Fruit fly (Drosophila melanogaster) whole organism, wandering third instar larva: Measurements from ENCODE around the gene CG42240.

ENCODE experiments used
- Abd-B ChIP-seq: fragments of >200 bp; optimal IDR thresholded peaks from 2 replicates; lab custom pipeline; 2017; ENCODE audit warnings: missing biosample characterization, missing genetic modification characterization
- CG32264 ChIP-seq: fragments of 200-800 bp; sonication (Bioruptor generic); optimal IDR thresholded peaks from 2 replicates; lab custom pipeline; 2016; ENCODE audit warnings: missing biosample characterization, missing genetic modification characterization
- CG9705 ChIP-seq: fragments of 200-800 bp; sonication (Bioruptor generic); optimal IDR thresholded peaks from 2 replicates; lab custom pipeline; 2018; ENCODE audit warnings: missing biosample characterization, mild to moderate bottlenecking, missing genetic modification characterization
- CrebA ChIP-seq: fragments of 200-800 bp; sonication (Bioruptor generic); optimal IDR thresholded peaks from 2 replicates; lab custom pipeline; 2016; ENCODE audit warnings: missing biosample characterization, mild to moderate bottlenecking, missing genetic modification characterization, borderline replicate concordance
- Dfd ChIP-seq: fragments of >200 bp; optimal IDR thresholded peaks from 2 replicates; lab custom pipeline; 2017; ENCODE audit warnings: missing biosample characterization, missing genetic modification characterization
- Dif ChIP-seq: fragments of 200-275, 200-300 bp; sonication (Bioruptor generic); optimal IDR thresholded peaks from 2 replicates; lab custom pipeline; 2018; ENCODE audit warnings: missing biosample characterization, missing genetic modification characterization; ENCODE audit not compliant: partially characterized antibody
- GATAd ChIP-seq: sonication (Bioruptor generic); optimal IDR thresholded peaks from 2 replicates; lab custom pipeline; 2016; ENCODE audit warnings: missing biosample characterization, missing genetic modification characterization
- HLH106 ChIP-seq: fragments of 200-800 bp; optimal IDR thresholded peaks from 3 replicates; lab custom pipeline; 2019; ENCODE audit warnings: missing biosample characterization, mild to moderate bottlenecking, missing genetic modification characterization, moderate library complexity
- Hnf4 ChIP-seq: fragments of 200-800 bp; sonication (Bioruptor generic); optimal IDR thresholded peaks from 2 replicates; lab custom pipeline; 2016; ENCODE audit warnings: missing biosample characterization, mild to moderate bottlenecking, missing genetic modification characterization
- Hr78 ChIP-seq: fragments of >200 bp; optimal IDR thresholded peaks from 2 replicates; lab custom pipeline; 2017; ENCODE audit warnings: missing biosample characterization, missing genetic modification characterization
- Hr83 ChIP-seq: fragments of 200-300 bp; sonication (Bioruptor generic); optimal IDR thresholded peaks from 2 replicates; lab custom pipeline; 2016; ENCODE audit warnings: missing biosample characterization, mild to moderate bottlenecking, missing genetic modification characterization, moderate library complexity; ENCODE audit not compliant: poor library complexity, severe bottlenecking
- Jra ChIP-seq: sonication (Bioruptor generic); optimal IDR thresholded peaks from 2 replicates; lab custom pipeline; 2016; ENCODE audit warnings: missing biosample characterization, missing genetic modification characterization
- Mio ChIP-seq: sonication (Bioruptor generic); optimal IDR thresholded peaks from 2 replicates; lab custom pipeline; 2016; ENCODE audit warnings: missing biosample characterization, missing genetic modification characterization
- Myc ChIP-seq: fragments of >200 bp; optimal IDR thresholded peaks from 2 replicates; lab custom pipeline; 2017
- N ChIP-seq: fragments of >200 bp; optimal IDR thresholded peaks from 2 replicates; lab custom pipeline; 2018; ENCODE audit warnings: missing biosample characterization, missing external identifiers, missing genetic modification characterization
- OdsH ChIP-seq: fragments of 200-800 bp; sonication (Bioruptor generic); optimal IDR thresholded peaks from 2 replicates; lab custom pipeline; 2016; ENCODE audit warnings: missing biosample characterization, mild to moderate bottlenecking, missing genetic modification characterization
- Rel ChIP-seq, 2 experiments: fragments of 200-800 bp; sonication (Bioruptor generic) in 1 of 2; optimal IDR thresholded peaks; 2 replicates in 1 of 2; 3 replicates in 1 of 2; lab custom pipeline; 2016 to 2019; ENCODE audit warnings: mild to moderate bottlenecking in 2 of 2, missing biosample characterization in 2 of 2, missing genetic modification characterization in 2 of 2, moderate library complexity in 1 of 2
- Sp1 ChIP-seq: fragments of 200-800 bp; sonication (Bioruptor generic); optimal IDR thresholded peaks from 3 replicates; lab custom pipeline; 2019; ENCODE audit warnings: missing biosample characterization, mild to moderate bottlenecking, missing genetic modification characterization, moderate library complexity
- Vsx2 ChIP-seq: fragments of 200-300, 225-300 bp; sonication (Bioruptor generic); optimal IDR thresholded peaks from 2 replicates; lab custom pipeline; 2018; ENCODE audit warnings: missing biosample characterization, missing genetic modification characterization; ENCODE audit not compliant: partially characterized antibody
- br ChIP-seq: fragments of 200-800 bp; sonication (Bioruptor generic); optimal IDR thresholded peaks from 2 replicates; lab custom pipeline; 2016; ENCODE audit warnings: missing biosample characterization, missing genetic modification characterization
- brk ChIP-seq: fragments of 200-800 bp; sonication (Bioruptor generic); optimal IDR thresholded peaks from 2 replicates; lab custom pipeline; 2016; ENCODE audit warnings: missing biosample characterization, mild to moderate bottlenecking, missing genetic modification characterization
- dl ChIP-seq, 2 experiments: fragments of 175-275, 200-275 bp in 1 of 2; fragments of 200-275 bp in 1 of 2; sonication (Bioruptor generic); optimal IDR thresholded peaks; lab custom pipeline; 2018; ENCODE audit warnings: mild to moderate bottlenecking in 2 of 2, missing biosample characterization in 2 of 2, missing genetic modification characterization in 2 of 2, moderate library complexity in 2 of 2; ENCODE audit not compliant: partially characterized antibody in 2 of 2, insufficient read depth in 1 of 2
- dmrt93B ChIP-seq: fragments of 200-800 bp; sonication (Bioruptor generic); optimal IDR thresholded peaks from 2 replicates; lab custom pipeline; 2018; ENCODE audit warnings: missing biosample characterization, mild to moderate bottlenecking, missing genetic modification characterization
- dsf ChIP-seq: sonication (Bioruptor generic); optimal IDR thresholded peaks from 2 replicates; lab custom pipeline; 2016; ENCODE audit warnings: missing biosample characterization, missing genetic modification characterization, borderline replicate concordance
- ey ChIP-seq: fragments of 200-800 bp; sonication (Bioruptor generic); optimal IDR thresholded peaks from 2 replicates; lab custom pipeline; 2016; ENCODE audit warnings: missing biosample characterization, missing genetic modification characterization
- foxo ChIP-seq, 2 experiments: fragments of 200-800 bp; sonication (Bioruptor generic); optimal IDR thresholded peaks; 2 replicates in 1 of 2; 3 replicates in 1 of 2; lab custom pipeline; 2016 to 2017; ENCODE audit warnings: missing biosample characterization in 2 of 2, missing genetic modification characterization in 2 of 2
- fru ChIP-seq: fragments of 200-800 bp; sonication (Bioruptor generic); optimal IDR thresholded peaks from 3 replicates; lab custom pipeline; 2016; ENCODE audit warnings: missing biosample characterization, mild to moderate bottlenecking, missing genetic modification characterization
- h ChIP-seq: fragments of 200-800 bp; sonication (Bioruptor generic); optimal IDR thresholded peaks from 3 replicates; lab custom pipeline; 2016; ENCODE audit warnings: missing biosample characterization, mild to moderate bottlenecking, missing genetic modification characterization
- jim ChIP-seq: fragments of 175-275, 200-325 bp; sonication (Bioruptor generic); optimal IDR thresholded peaks from 2 replicates; lab custom pipeline; 2016; ENCODE audit warnings: missing biosample characterization, mild to moderate bottlenecking, missing genetic modification characterization
- lola ChIP-seq: fragments of >200 bp; optimal IDR thresholded peaks from 2 replicates; lab custom pipeline; 2017; ENCODE audit warnings: missing biosample characterization, missing genetic modification characterization
- pan ChIP-seq: fragments of >200 bp; optimal IDR thresholded peaks from 2 replicates; lab custom pipeline; 2017
- psq ChIP-seq: fragments of 200-800 bp; sonication (Bioruptor generic); optimal IDR thresholded peaks from 3 replicates; lab custom pipeline; 2017; ENCODE audit warnings: missing biosample characterization, mild to moderate bottlenecking, missing genetic modification characterization, moderate library complexity
- rgr ChIP-seq: fragments of 200-800 bp; sonication (Bioruptor generic); optimal IDR thresholded peaks from 3 replicates; lab custom pipeline; 2016; ENCODE audit warnings: missing biosample characterization, mild to moderate bottlenecking, missing genetic modification characterization
- sage ChIP-seq: fragments of 200-800 bp; sonication (Bioruptor generic); optimal IDR thresholded peaks from 2 replicates; lab custom pipeline; 2016; ENCODE audit warnings: missing biosample characterization, mild to moderate bottlenecking, missing genetic modification characterization
- sv ChIP-seq: fragments of 200-800 bp; sonication (Bioruptor generic); optimal IDR thresholded peaks from 3 replicates; lab custom pipeline; 2016; ENCODE audit warnings: missing biosample characterization, missing genetic modification characterization
- tai ChIP-seq: sonication (Bioruptor generic); optimal IDR thresholded peaks from 2 replicates; lab custom pipeline; 2016; ENCODE audit warnings: missing biosample characterization, missing genetic modification characterization
- usp ChIP-seq: fragments of >200 bp; optimal IDR thresholded peaks from 2 replicates; lab custom pipeline; 2017; ENCODE audit warnings: missing biosample characterization, missing genetic modification characterization
- woc ChIP-seq: sonication (Bioruptor generic); optimal IDR thresholded peaks from 2 replicates; lab custom pipeline; 2016; ENCODE audit warnings: missing biosample characterization, mild to moderate bottlenecking, missing genetic modification characterization

CG42240 gene

DNA sequence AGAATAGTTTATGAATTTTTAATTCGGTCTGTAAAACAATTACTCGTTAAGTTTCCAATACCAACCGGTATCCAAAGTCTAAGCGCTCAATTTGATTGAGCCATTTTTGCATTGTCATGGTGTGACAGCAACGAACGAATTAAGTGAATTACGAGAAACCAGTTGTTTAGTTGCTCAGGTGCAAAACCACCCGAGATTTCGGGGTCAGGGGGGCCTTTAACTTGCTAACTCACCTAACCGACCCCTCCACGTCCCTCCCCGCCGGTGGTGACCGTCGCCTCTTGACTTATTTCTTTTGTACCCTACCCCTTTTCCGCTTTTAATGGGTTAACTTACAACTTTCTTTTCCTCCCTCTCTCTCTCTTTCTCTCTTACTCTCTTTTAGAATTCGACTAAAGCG, 11.0 kb downstream of the CG42240 start:
- TF ChIP-seq br (GFP tag; lab: Kevin White, UChicago) (no peak), lola (GFP tag; lab: Kevin White, UChicago) (no peak), Rel (GFP tag; optimal IDR thresholded peaks at IDR 0.05; lab: Kevin White, UChicago) (no peak), Rel (tag; optimal IDR thresholded peaks at IDR 0.05; lab: Kevin White, UChicago) (peak; percentile 7), psq (GFP tag; lab: Kevin White, UChicago) (peak; percentile 43)

DNA sequence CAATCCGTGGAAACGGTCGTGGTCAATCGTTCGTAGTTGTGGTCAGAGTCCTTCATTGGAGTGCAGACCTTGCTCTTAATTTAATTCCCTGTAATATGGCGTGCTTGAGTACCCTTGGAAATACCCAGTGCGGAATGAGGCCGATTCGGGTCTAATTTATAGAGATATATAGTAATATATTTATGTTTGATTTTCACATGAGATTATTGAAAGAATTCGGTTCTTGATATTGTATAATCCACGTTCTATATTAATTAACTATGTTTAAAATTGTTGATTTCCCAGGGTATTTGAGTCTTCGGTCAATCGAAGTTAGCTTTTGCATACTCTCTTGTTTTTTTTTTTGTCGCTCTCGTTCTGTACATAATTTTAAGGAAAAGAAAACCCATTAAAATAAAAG, 12.7 kb downstream of the CG42240 start:
- TF ChIP-seq foxo (GFP tag; optimal IDR thresholded peaks at IDR 0.05; lab: Kevin White, UChicago) (peak in 1 of 2 experiments; percentile 58), h (GFP tag; lab: Kevin White, UChicago) (peak; percentile 30), sage (peak; percentile 40), OdsH (GFP tag; lab: Kevin White, UChicago) (peak; percentile 22), tai (GFP tag; lab: Kevin White, UChicago) (no peak), HLH106 (tag; lab: Kevin White, UChicago) (peak; percentile 33), Hr83 (GFP tag; lab: Kevin White, UChicago) (no peak)

DNA sequence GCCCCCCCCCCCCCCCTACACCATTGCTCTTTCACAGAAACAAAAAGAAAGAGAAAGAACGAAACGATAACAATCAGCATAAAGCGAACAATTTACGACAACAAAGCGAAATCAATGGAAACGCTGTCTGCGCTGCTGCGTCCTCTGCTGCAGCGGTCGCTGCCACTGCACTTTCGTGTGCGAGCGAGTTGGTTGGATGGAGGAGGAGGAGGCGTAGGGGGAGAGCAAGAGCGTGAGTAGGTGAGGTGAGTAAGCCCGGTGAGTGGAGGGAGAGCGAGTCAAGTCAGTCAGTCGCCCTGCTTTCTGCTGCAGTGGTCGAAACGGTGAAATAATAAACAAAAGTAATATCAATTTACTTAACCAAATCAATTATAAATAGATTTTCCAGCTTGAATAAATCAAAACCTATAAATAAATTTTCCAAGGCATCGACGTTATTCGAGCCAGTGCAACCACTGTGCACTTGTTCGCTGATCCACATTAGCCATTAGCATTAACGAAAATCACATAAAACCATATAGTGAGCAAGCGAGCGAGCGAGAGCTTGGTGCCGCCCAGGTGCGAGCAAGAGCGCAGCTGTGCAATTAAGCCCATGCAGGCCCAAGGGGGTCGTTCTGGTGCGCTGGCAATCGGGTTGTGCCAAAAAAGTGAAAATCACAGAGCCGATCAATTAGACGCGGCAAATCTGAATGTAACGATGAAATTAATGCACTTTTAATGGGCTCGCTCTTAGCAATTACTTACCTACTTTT, 13.3 kb downstream of the CG42240 start:
- TF ChIP-seq CG9705 (GFP tag; lab: Kevin White, UChicago) (peak; percentile 52), Hr83 (GFP tag; lab: Kevin White, UChicago) (peak; percentile 19), Sp1 (GFP tag; lab: Kevin White, UChicago) (peak; percentile 84), Jra (GFP tag; lab: Kevin White, UChicago) (peak; percentile 90), HLH106 (tag; lab: Kevin White, UChicago) (peak; percentile 80), Mio (GFP tag; lab: Kevin White, UChicago) (peak; percentile 37), lola (GFP tag; lab: Kevin White, UChicago) (no peak), usp (GFP tag; lab: Kevin White, UChicago) (no peak), N (GFP tag; lab: Kevin White, UChicago) (no peak), Hnf4 (GFP tag; lab: Kevin White, UChicago) (peak; percentile 91), sv (no peak), psq (GFP tag; lab: Kevin White, UChicago) (peak; percentile 95), Abd-B (GFP tag; lab: Kevin White, UChicago) (no peak), ey (GFP tag; lab: Kevin White, UChicago) (peak; percentile 94), brk (peak; percentile 82), jim (GFP tag; lab: Kevin White, UChicago) (peak; percentile 33), dl (GFP tag; optimal IDR thresholded peaks at IDR 0.05; lab: Kevin White, UChicago; ENCODE audit: insufficient read depth in 1 of 2, partially characterized antibody in 2 of 2) (peak; percentile 50 to 60), Hr78 (GFP tag; lab: Kevin White, UChicago) (no peak), dsf (GFP tag; lab: Kevin White, UChicago) (peak; percentile 79), tai (GFP tag; lab: Kevin White, UChicago) (peak; percentile 77), dmrt93B (GFP tag; lab: Kevin White, UChicago) (peak; percentile 76), rgr (GFP tag; lab: Kevin White, UChicago) (peak; percentile 94), CrebA (GFP tag; lab: Kevin White, UChicago) (no peak), pan (lab: Kevin White, UChicago) (no peak), sage (peak; percentile 91), OdsH (GFP tag; lab: Kevin White, UChicago) (peak; percentile 91), br (GFP tag; lab: Kevin White, UChicago) (peak; percentile 94), Dif (peak; percentile 81), GATAd (GFP tag; lab: Kevin White, UChicago) (peak; percentile 73), CG32264 (GFP tag; lab: Kevin White, UChicago) (peak; percentile 90), foxo (GFP tag; optimal IDR thresholded peaks at IDR 0.05; lab: Kevin White, UChicago) (peak; percentile 75 to 92), woc (GFP tag; lab: Kevin White, UChicago) (peak; percentile 95), Myc (no peak), Rel (GFP tag; optimal IDR thresholded peaks at IDR 0.05; lab: Kevin White, UChicago) (peak; percentile 86), Rel (tag; optimal IDR thresholded peaks at IDR 0.05; lab: Kevin White, UChicago) (peak; percentile 64), Dfd (GFP tag; lab: Kevin White, UChicago) (no peak), fru (GFP tag; lab: Kevin White, UChicago) (peak; percentile 95), Vsx2 (GFP tag; lab: Kevin White, UChicago) (peak; percentile 43), h (GFP tag; lab: Kevin White, UChicago) (peak; percentile 96)
- TF ChIP-seq, all 38 proteins: peak for 28
